ENCODE assay signal across 1 fruit fly cellular context in the genomic region with DNA sequence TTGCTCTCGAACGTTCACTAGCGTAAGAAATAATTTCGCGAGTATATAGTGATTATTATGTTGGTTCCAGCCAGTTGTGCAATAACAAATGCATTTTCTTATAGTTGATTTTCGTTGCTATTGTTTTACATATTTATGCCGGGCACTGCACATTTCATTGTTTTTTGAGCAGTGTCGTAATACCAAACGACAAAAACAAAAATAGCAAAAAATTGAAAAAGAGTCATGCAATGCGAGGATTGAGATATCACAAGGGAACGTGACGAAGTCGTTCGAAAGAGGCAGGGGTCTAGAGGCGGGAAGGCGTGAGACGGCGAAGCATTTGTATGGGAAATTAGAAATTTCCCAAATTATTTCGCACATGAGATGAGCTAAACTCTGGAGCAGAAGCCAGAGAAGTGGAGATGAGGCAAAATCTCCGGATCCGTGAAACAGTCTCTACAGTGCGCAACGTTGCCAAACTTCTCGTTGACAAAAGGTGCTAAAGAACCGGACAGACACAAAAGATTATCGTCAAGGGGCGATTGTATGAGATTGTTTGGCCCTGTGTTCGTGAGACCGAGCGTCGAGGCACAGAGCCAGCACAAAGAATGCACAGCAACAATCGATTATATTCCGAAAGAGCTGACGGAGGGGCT.
A peak's percentile ranks its signal among the peaks of the same experiment; 100 is the strongest.
TF ChIP-seq lines count a peak whose summit lies in the region.

No protein-coding gene starts in this region.

TF ChIP-seq in whole organism, embryonic, 481 proteins besides CTCF, POLR2A, EP300 and RAD21 (continued from another document):
- no peak for TF ChIP-seq nom (GFP tag; optimal IDR thresholded peaks at IDR 0.05; lab: Kevin White, UChicago)
- no peak for TF ChIP-seq chn (GFP tag; optimal IDR thresholded peaks at IDR 0.05; lab: Kevin White, UChicago)
- peak; percentile 99 for TF ChIP-seq CG3407 (GFP tag; optimal IDR thresholded peaks at IDR 0.05; lab: Kevin White, UChicago)
- TF ChIP-seq ken (GFP tag; IDR thresholded peaks at IDR 0.05; lab: Robert Waterston, UW): no peak
- TF ChIP-seq CG13775 (GFP tag; optimal IDR thresholded peaks at IDR 0.05; lab: Kevin White, UChicago): no peak
- peak; percentile 63 for TF ChIP-seq Med (GFP tag; lab: Kevin White, UChicago)
- TF ChIP-seq Six4 (GFP tag; optimal IDR thresholded peaks at IDR 0.05; lab: Kevin White, UChicago): no peak
- TF ChIP-seq Meics (GFP tag; optimal IDR thresholded peaks at IDR 0.05; lab: Kevin White, UChicago): peak; percentile 15
- no peak for TF ChIP-seq CG17385 (GFP tag; optimal IDR thresholded peaks at IDR 0.05; lab: Kevin White, UChicago)
- no peak for TF ChIP-seq tna (GFP tag; IDR thresholded peaks at IDR 0.05; lab: Robert Waterston, UW; ENCODE audit: partially characterized antibody)
- peak; percentile 6 for TF ChIP-seq CG12769 (tag; optimal IDR thresholded peaks at IDR 0.05; lab: Kevin White, UChicago)
- TF ChIP-seq gcm (GFP tag; optimal IDR thresholded peaks at IDR 0.05; lab: Kevin White, UChicago): no peak
- TF ChIP-seq cad (GFP tag; optimal IDR thresholded peaks at IDR 0.05; lab: Kevin White, UChicago): peak; percentile 30
- TF ChIP-seq Pdp1 (GFP tag; optimal IDR thresholded peaks at IDR 0.05; lab: Kevin White, UChicago): peak in 1 of 2 experiments; percentile 35
TF ChIP-seq in whole organism, embryonic: peak in this region for 9.
